Worm (Caenorhabditis elegans) whole organism, midembryonic: ENCODE measurements around the gene abu-1.

Source experiments
- flt-1 ChIP-seq: fragments of 200-800 bp; sonication (Bioruptor generic); IDR thresholded peaks from 2 replicates; pipeline ENCODE4 v1.3.6; 2022; ENCODE audit warnings: missing genetic modification characterization, missing compliant biosample characterization
- klf-2 ChIP-seq: fragments of 200-800 bp; sonication (Bioruptor generic); conservative IDR thresholded peaks from 2 replicates; pipeline ENCODE4 v1.3.6; 2022; ENCODE audit warnings: missing genetic modification reagents, missing genetic modification characterization, missing compliant biosample characterization
- med-1 ChIP-seq: sonication (generic microtip); optimal IDR thresholded peaks from 2 replicates; lab custom pipeline; 2017; ENCODE audit warnings: missing genetic modification characterization, mild to moderate bottlenecking, missing compliant biosample characterization, antibody characterized with exemption, missing genetic modification reagents; ENCODE audit not compliant: insufficient read depth
- ref-1 ChIP-seq: fragments of 200-800 bp; sonication (Bioruptor generic); conservative IDR thresholded peaks from 2 replicates; pipeline ENCODE4 v1.3.6; 2022; ENCODE audit warnings: missing genetic modification reagents, missing genetic modification characterization, missing compliant biosample characterization
- ztf-23 ChIP-seq: fragments of 200-800 bp; sonication (Bioruptor generic); IDR thresholded peaks from 2 replicates; pipeline ENCODE4 v1.3.6; 2022; ENCODE audit warnings: missing genetic modification reagents, missing genetic modification characterization, missing compliant biosample characterization
- ztf-29 ChIP-seq: fragments of 200-800 bp; sonication (Bioruptor generic); IDR thresholded peaks from 2 replicates; pipeline ENCODE4 v1.3.6; 2022; ENCODE audit warnings: missing genetic modification reagents, missing genetic modification characterization, missing compliant biosample characterization

ce11 chrV:10425098-10425497 lies 43.5 kb upstream of the abu-1 start, which contains the start of gene col-12:
- TF ChIP-seq med-1 (no peak), flt-1 (no peak), ztf-29 (GFP tag; lab: Robert Waterston, UW) (no peak), ref-1 (GFP tag; lab: Robert Waterston, UW) (no peak), ztf-23 (GFP tag; lab: Robert Waterston, UW) (no peak), klf-2 (no peak)
